Worm (Caenorhabditis elegans): ENCODE results near the gene dbt-1.
A peak's percentile ranks its signal among the peaks of the same experiment; 100 is the strongest.

Gene dbt-1

ce11 chrII:7986928-7987327 lies 41.9 kb upstream of the dbt-1 start:
- no peak for TF ChIP-seq ceh-32 (tag; optimal IDR thresholded peaks at IDR 0.05; ENCODE audit: poor library complexity)
- TF ChIP-seq lsy-2 (tag; optimal IDR thresholded peaks at IDR 0.05), result peak in 1 of 2 experiments; percentile 6
- TF ChIP-seq unc-39 (tag; optimal IDR thresholded peaks at IDR 0.05), result no peak
- TF ChIP-seq pha-4 (GFP tag; IDR thresholded peaks at IDR 0.05), result no peak
- no peak for TF ChIP-seq pha-4 (tag; optimal IDR thresholded peaks at IDR 0.05)
- TF ChIP-seq lin-29 (GFP tag; IDR thresholded peaks at IDR 0.05), result no peak
- TF ChIP-seq aha-1 (tag), result peak; percentile 90

ce11 chrII:7985029-7985428 lies 40.0 kb upstream of the dbt-1 start:
- TF ChIP-seq php-3 (GFP tag; IDR thresholded peaks at IDR 0.05) (no peak), fkh-10 (GFP tag; optimal IDR thresholded peaks at IDR 0.05) (no peak), ztf-7 (tag; optimal IDR thresholded peaks at IDR 0.05) (no peak), F10B5.3 (tag; optimal IDR thresholded peaks at IDR 0.05) (no peak), unc-39 (tag; optimal IDR thresholded peaks at IDR 0.05) (no peak), unc-62 (GFP tag; optimal IDR thresholded peaks at IDR 0.05 in 1 of 2) (peak in 1 of 2 experiments; percentile 99), unc-62 (tag; optimal IDR thresholded peaks at IDR 0.05) (no peak), aly-2 (tag; optimal IDR thresholded peaks at IDR 0.05) (no peak), zfp-2 (tag; optimal IDR thresholded peaks at IDR 0.05) (no peak)

- TF ChIP-seq spr-3 (GFP tag; optimal IDR thresholded peaks at IDR 0.05), result no peak
- peak; percentile 30 for TF ChIP-seq fkh-10 (GFP tag; optimal IDR thresholded peaks at IDR 0.05)
- no peak for TF ChIP-seq hmg-1.1 (GFP tag; IDR thresholded peaks at IDR 0.05)
- TF ChIP-seq ceh-20 (GFP tag; IDR thresholded peaks at IDR 0.05), result no peak
- no peak for TF ChIP-seq dmd-6 (GFP tag; IDR thresholded peaks at IDR 0.05)
- no peak for TF ChIP-seq egl-27 (tag; optimal IDR thresholded peaks at IDR 0.05)
- TF ChIP-seq aha-1 (tag), result peak; percentile 95
- TF ChIP-seq lin-13 (GFP tag; optimal IDR thresholded peaks at IDR 0.05), result no peak
- no peak for TF ChIP-seq nhr-28 (tag; optimal IDR thresholded peaks at IDR 0.05)
- no peak for TF ChIP-seq nhr-77 (tag; optimal IDR thresholded peaks at IDR 0.05)
These were observed 39.1 kb upstream of the dbt-1 start for ce11 chrII:7984071-7984470.

ce11 chrII:7983454-7983853 lies 38.4 kb upstream of the dbt-1 start:
- TF ChIP-seq spr-3 (GFP tag; optimal IDR thresholded peaks at IDR 0.05) (no peak), ceh-20 (GFP tag; IDR thresholded peaks at IDR 0.05) (no peak), unc-62 (GFP tag; optimal IDR thresholded peaks at IDR 0.05 in 1 of 2) (peak in 1 of 2 experiments; percentile 89), unc-62 (tag; optimal IDR thresholded peaks at IDR 0.05) (no peak), R02D3.7 (tag; optimal IDR thresholded peaks at IDR 0.05) (no peak), lin-39 (tag; optimal IDR thresholded peaks at IDR 0.05) (no peak), ceh-62 (tag; optimal IDR thresholded peaks at IDR 0.05) (no peak), dpl-1 (GFP tag; optimal IDR thresholded peaks at IDR 0.05) (no peak), F10B5.3 (tag; optimal IDR thresholded peaks at IDR 0.05) (no peak), aha-1 (tag) (peak; percentile 77), tag-97 (GFP tag; IDR thresholded peaks at IDR 0.05) (no peak), zip-2 (tag; optimal IDR thresholded peaks at IDR 0.05) (no peak), nhr-102 (tag; optimal IDR thresholded peaks at IDR 0.05) (no peak), D1046.2 (GFP tag; IDR thresholded peaks at IDR 0.05) (no peak), lir-3 (tag; optimal IDR thresholded peaks at IDR 0.05) (no peak)

- TF ChIP-seq unc-62 (GFP tag; optimal IDR thresholded peaks at IDR 0.05 in 1 of 2), result peak in 1 of 2 experiments; percentile 78
- no peak for TF ChIP-seq unc-62 (tag; optimal IDR thresholded peaks at IDR 0.05)
- TF ChIP-seq zip-2 (tag; optimal IDR thresholded peaks at IDR 0.05), result no peak
- TF ChIP-seq fkh-10 (GFP tag; optimal IDR thresholded peaks at IDR 0.05), result no peak
These were observed 36.1 kb upstream of the dbt-1 start for ce11 chrII:7981084-7981483.

- TF ChIP-seq sdz-12 (GFP tag; optimal IDR thresholded peaks at IDR 0.05), result no peak
- TF ChIP-seq nhr-11 (tag; optimal IDR thresholded peaks at IDR 0.05), result peak; percentile 28
These were observed 32.5 kb upstream of the dbt-1 start for ce11 chrII:7977513-7977912.
